Fruit fly (Drosophila melanogaster) whole organism, wandering third instar larva: ENCODE data around the gene CG42869.

Source experiments
- Dfd ChIP-seq: fragments of >200 bp; optimal IDR thresholded peaks from 2 replicates; lab custom pipeline; 2017; ENCODE audit warnings: missing biosample characterization, missing genetic modification characterization
- Myc ChIP-seq: fragments of >200 bp; optimal IDR thresholded peaks from 2 replicates; lab custom pipeline; 2017
- br ChIP-seq: fragments of 200-800 bp; sonication (Bioruptor generic); optimal IDR thresholded peaks from 2 replicates; lab custom pipeline; 2016; ENCODE audit warnings: missing biosample characterization, missing genetic modification characterization
- brk ChIP-seq: fragments of 200-800 bp; sonication (Bioruptor generic); optimal IDR thresholded peaks from 2 replicates; lab custom pipeline; 2016; ENCODE audit warnings: missing biosample characterization, mild to moderate bottlenecking, missing genetic modification characterization
- dsf ChIP-seq: sonication (Bioruptor generic); optimal IDR thresholded peaks from 2 replicates; lab custom pipeline; 2016; ENCODE audit warnings: missing biosample characterization, missing genetic modification characterization, borderline replicate concordance
- foxo ChIP-seq, 2 experiments: fragments of 200-800 bp; sonication (Bioruptor generic); optimal IDR thresholded peaks; 2 replicates in 1 of 2; 3 replicates in 1 of 2; lab custom pipeline; 2016 to 2017; ENCODE audit warnings: missing biosample characterization in 2 of 2, missing genetic modification characterization in 2 of 2
- fru ChIP-seq: fragments of 200-800 bp; sonication (Bioruptor generic); optimal IDR thresholded peaks from 3 replicates; lab custom pipeline; 2016; ENCODE audit warnings: missing biosample characterization, mild to moderate bottlenecking, missing genetic modification characterization
- jim ChIP-seq: fragments of 175-275, 200-325 bp; sonication (Bioruptor generic); optimal IDR thresholded peaks from 2 replicates; lab custom pipeline; 2016; ENCODE audit warnings: missing biosample characterization, mild to moderate bottlenecking, missing genetic modification characterization
- pan ChIP-seq: fragments of >200 bp; optimal IDR thresholded peaks from 2 replicates; lab custom pipeline; 2017
- psq ChIP-seq: fragments of 200-800 bp; sonication (Bioruptor generic); optimal IDR thresholded peaks from 3 replicates; lab custom pipeline; 2017; ENCODE audit warnings: missing biosample characterization, mild to moderate bottlenecking, missing genetic modification characterization, moderate library complexity
- rgr ChIP-seq: fragments of 200-800 bp; sonication (Bioruptor generic); optimal IDR thresholded peaks from 3 replicates; lab custom pipeline; 2016; ENCODE audit warnings: missing biosample characterization, mild to moderate bottlenecking, missing genetic modification characterization
- sage ChIP-seq: fragments of 200-800 bp; sonication (Bioruptor generic); optimal IDR thresholded peaks from 2 replicates; lab custom pipeline; 2016; ENCODE audit warnings: missing biosample characterization, mild to moderate bottlenecking, missing genetic modification characterization
- usp ChIP-seq: fragments of >200 bp; optimal IDR thresholded peaks from 2 replicates; lab custom pipeline; 2017; ENCODE audit warnings: missing biosample characterization, missing genetic modification characterization

DNA sequence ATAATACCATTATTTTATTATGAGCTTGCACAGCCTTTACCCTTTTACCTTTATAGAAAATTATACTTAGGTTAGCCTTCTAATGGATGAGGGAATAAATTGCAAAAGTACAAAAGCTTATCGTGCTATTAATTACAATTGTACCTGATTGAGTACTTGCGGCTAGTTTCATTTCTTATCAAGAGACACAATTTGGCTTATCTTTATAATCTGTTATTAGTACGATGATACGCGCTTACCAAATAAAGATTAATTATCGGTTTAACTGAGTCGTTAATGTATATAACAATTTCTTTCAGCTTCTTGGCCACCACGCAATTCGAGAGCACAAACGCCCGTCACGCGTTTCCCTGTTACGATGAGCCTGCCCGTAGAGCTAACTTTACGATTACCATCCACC, 9.2 kb upstream of the CG42869 start:
- TF ChIP-seq sage (GFP tag; lab: Kevin White, UChicago) (no peak), foxo (GFP tag; optimal IDR thresholded peaks at IDR 0.05; lab: Kevin White, UChicago) (no peak), usp (GFP tag; lab: Kevin White, UChicago) (no peak), psq (GFP tag; lab: Kevin White, UChicago) (no peak), jim (GFP tag; lab: Kevin White, UChicago) (no peak), brk (GFP tag; lab: Kevin White, UChicago) (no peak), Dfd (GFP tag; lab: Kevin White, UChicago) (no peak), dsf (GFP tag; lab: Kevin White, UChicago) (no peak), fru (GFP tag; lab: Kevin White, UChicago) (no peak), rgr (GFP tag; lab: Kevin White, UChicago) (no peak), Myc (no peak), pan (lab: Kevin White, UChicago) (no peak), br (GFP tag; lab: Kevin White, UChicago) (no peak)
